Fruit fly (Drosophila melanogaster) whole organism, embryonic: ENCODE results near the gene cindr.

Experiments
- Asciz ChIP-seq: fragments of 200-800 bp; sonication (Bioruptor generic); optimal IDR thresholded peaks from 2 replicates; lab custom pipeline; 2017; ENCODE audit warnings: missing biosample characterization, mild to moderate bottlenecking, missing genetic modification characterization, missing genetic modification reagents
- Atf6 ChIP-seq: fragments of 200-800 bp; sonication (Bioruptor generic); IDR thresholded peaks from 2 replicates; pipeline ENCODE4 v1.3.6; 2022; ENCODE audit warnings: missing biosample characterization, missing genetic modification characterization
- Bdp1 ChIP-seq: fragments of 200-800 bp; sonication (Bioruptor generic); optimal IDR thresholded peaks from 3 replicates; lab custom pipeline; 2016; ENCODE audit warnings: missing biosample characterization, missing genetic modification characterization
- CG1024 ChIP-seq: fragments of 200-800 bp; sonication (Bioruptor generic); IDR thresholded peaks from 2 replicates; pipeline ENCODE4 v1.3.6; 2022; ENCODE audit warnings: missing biosample characterization, missing genetic modification characterization
- CG10462 ChIP-seq: fragments of 200-800 bp; sonication (Bioruptor generic); optimal IDR thresholded peaks from 2 replicates; lab custom pipeline; 2016; ENCODE audit warnings: missing biosample characterization, missing genetic modification characterization
- CG11695 ChIP-seq: fragments of 200-800 bp; sonication (Bioruptor generic); IDR thresholded peaks from 3 replicates; pipeline ENCODE4 v1.3.6; 2022; ENCODE audit warnings: missing biosample characterization, missing genetic modification characterization
- CG11723 ChIP-seq: fragments of 200-800 bp; sonication (Bioruptor generic); optimal IDR thresholded peaks from 2 replicates; lab custom pipeline; 2017; ENCODE audit warnings: missing biosample characterization, mild to moderate bottlenecking, missing genetic modification characterization
- CG14014 ChIP-seq: fragments of 200-800 bp; sonication (Bioruptor generic); IDR thresholded peaks from 2 replicates; pipeline ENCODE4 v1.3.6; 2022; ENCODE audit warnings: missing biosample characterization, missing genetic modification characterization
- CG15479 ChIP-seq: fragments of 200-800 bp; sonication (Bioruptor generic); optimal IDR thresholded peaks from 3 replicates; lab custom pipeline; 2019; ENCODE audit warnings: missing biosample characterization, mild to moderate bottlenecking, missing genetic modification characterization, moderate library complexity
- CG1603 ChIP-seq: fragments of 200-800 bp; sonication (Bioruptor generic); optimal IDR thresholded peaks from 2 replicates; lab custom pipeline; 2019; ENCODE audit warnings: missing biosample characterization, mild to moderate bottlenecking, missing genetic modification characterization, moderate library complexity
- CG16813 ChIP-seq: fragments of 200-800 bp; sonication (Bioruptor generic); IDR thresholded peaks from 3 replicates; pipeline ENCODE4 v1.3.6; 2022; ENCODE audit warnings: missing biosample characterization, missing genetic modification characterization; ENCODE audit not compliant: partially characterized antibody
- CG17328 ChIP-seq: fragments of 200-800 bp; sonication (Bioruptor generic); IDR thresholded peaks from 2 replicates; pipeline ENCODE4 v1.3.6; 2022; ENCODE audit warnings: missing biosample characterization, missing genetic modification characterization
- CG17385 ChIP-seq: fragments of 200-800 bp; sonication (Bioruptor generic); optimal IDR thresholded peaks from 3 replicates; lab custom pipeline; 2018; ENCODE audit warnings: missing biosample characterization, mild to moderate bottlenecking, missing genetic modification characterization
- CG1792 ChIP-seq: fragments of 200-800 bp; sonication (Bioruptor generic); optimal IDR thresholded peaks from 2 replicates; lab custom pipeline; 2016; ENCODE audit warnings: missing biosample characterization, missing genetic modification characterization
- CG18011 ChIP-seq: fragments of 200-800 bp; sonication (Bioruptor generic); optimal IDR thresholded peaks from 2 replicates; lab custom pipeline; 2017; ENCODE audit warnings: missing biosample characterization, missing genetic modification characterization, mild to moderate bottlenecking, moderate library complexity, missing genotype
- CG18262 ChIP-seq: fragments of 200-800 bp; optimal IDR thresholded peaks from 3 replicates; lab custom pipeline; 2019; ENCODE audit warnings: missing biosample characterization, mild to moderate bottlenecking, missing genetic modification characterization, moderate library complexity
- CG2678 ChIP-seq: fragments of 200-800 bp; sonication (Bioruptor generic); optimal IDR thresholded peaks from 3 replicates; lab custom pipeline; 2019; ENCODE audit warnings: missing biosample characterization, mild to moderate bottlenecking, missing genetic modification characterization, moderate library complexity
- CG2875 ChIP-seq: fragments of 200-800 bp; sonication (Bioruptor generic); optimal IDR thresholded peaks from 2 replicates; lab custom pipeline; 2017; ENCODE audit warnings: missing biosample characterization, mild to moderate bottlenecking, missing genetic modification characterization, missing genetic modification reagents
- CG30431 ChIP-seq: fragments of 200-800 bp; sonication (Bioruptor generic); optimal IDR thresholded peaks from 2 replicates; lab custom pipeline; 2017; ENCODE audit warnings: missing biosample characterization, missing genetic modification characterization
- CG33213 ChIP-seq: fragments of 200-800 bp; sonication (Bioruptor generic); optimal IDR thresholded peaks from 3 replicates; lab custom pipeline; 2016; ENCODE audit warnings: missing biosample characterization, missing genetic modification characterization
- CG6765 ChIP-seq: fragments of 200-800 bp; sonication (Bioruptor generic); optimal IDR thresholded peaks from 3 replicates; lab custom pipeline; 2017; ENCODE audit warnings: missing biosample characterization, mild to moderate bottlenecking, missing genetic modification characterization
- CG6854 ChIP-seq: fragments of 200-800 bp; sonication (Bioruptor generic); optimal IDR thresholded peaks from 3 replicates; lab custom pipeline; 2017; ENCODE audit warnings: missing biosample characterization, mild to moderate bottlenecking, missing genetic modification characterization
- CG9727 ChIP-seq: fragments of 200-800 bp; sonication (Bioruptor generic); optimal IDR thresholded peaks from 3 replicates; lab custom pipeline; 2017; ENCODE audit warnings: missing biosample characterization, mild to moderate bottlenecking, missing genetic modification characterization
- Dll ChIP-seq: fragments of 200-800 bp; sonication (Bioruptor generic); IDR thresholded peaks from 4 replicates; pipeline ENCODE4 v1.3.6; 2022; ENCODE audit warnings: missing biosample characterization, missing genetic modification characterization; ENCODE audit not compliant: partially characterized antibody
- Doc2 ChIP-seq: fragments of 200-800 bp; sonication (Bioruptor generic); IDR thresholded peaks from 2 replicates; pipeline ENCODE4 v1.3.6; 2022; ENCODE audit warnings: missing biosample characterization, missing genetic modification characterization
- Ets97D ChIP-seq: fragments of 200-800 bp; sonication (Bioruptor generic); optimal IDR thresholded peaks from 3 replicates; lab custom pipeline; 2016; ENCODE audit warnings: missing biosample characterization, missing genetic modification characterization
- Hand ChIP-seq: fragments of 200-800 bp; sonication (Bioruptor generic); optimal IDR thresholded peaks from 2 replicates; lab custom pipeline; 2017; ENCODE audit warnings: mild to moderate bottlenecking, missing biosample characterization, missing genetic modification reagents, missing genetic modification characterization
- Hey ChIP-seq: fragments of 200-800 bp; sonication (Bioruptor generic); optimal IDR thresholded peaks from 3 replicates; lab custom pipeline; 2018; ENCODE audit warnings: missing biosample characterization, mild to moderate bottlenecking, missing genetic modification characterization
- MESR4 ChIP-seq: fragments of 200-800 bp; sonication (Bioruptor generic); optimal IDR thresholded peaks from 2 replicates; lab custom pipeline; 2018; ENCODE audit warnings: missing biosample characterization, mild to moderate bottlenecking, missing genetic modification characterization, moderate library complexity
- Sox100B ChIP-seq: fragments of 200-800 bp; sonication (Bioruptor generic); optimal IDR thresholded peaks from 3 replicates; lab custom pipeline; 2018; ENCODE audit warnings: missing biosample characterization, mild to moderate bottlenecking, missing genetic modification characterization
- TFAM ChIP-seq: fragments of 200-800 bp; sonication (Bioruptor generic); optimal IDR thresholded peaks from 2 replicates; lab custom pipeline; 2017; ENCODE audit warnings: missing biosample characterization, missing genetic modification characterization, inconsistent platforms
- Taf1 ChIP-seq: fragments of 200-800 bp; sonication (Bioruptor generic); IDR thresholded peaks from 2 replicates; pipeline ENCODE4 v1.3.6; 2022; ENCODE audit warnings: missing biosample characterization, missing genetic modification characterization
- YL-1 ChIP-seq: fragments of 200-800 bp; sonication (Bioruptor generic); optimal IDR thresholded peaks from 3 replicates; lab custom pipeline; 2017; ENCODE audit warnings: missing biosample characterization, mild to moderate bottlenecking, missing genetic modification characterization
- ac ChIP-seq: fragments of 200-800 bp; sonication (Bioruptor generic); optimal IDR thresholded peaks from 3 replicates; lab custom pipeline; 2017; ENCODE audit warnings: missing biosample characterization, mild to moderate bottlenecking, missing genetic modification characterization
- ash1 ChIP-seq: fragments of 200-800 bp; sonication (Bioruptor generic); optimal IDR thresholded peaks from 2 replicates; lab custom pipeline; 2018; ENCODE audit warnings: missing biosample characterization, mild to moderate bottlenecking, missing genetic modification characterization
- br ChIP-seq: fragments of >200 bp; optimal IDR thresholded peaks from 2 replicates; lab custom pipeline; 2017
- emc ChIP-seq: fragments of 200-800 bp; sonication (Bioruptor generic); optimal IDR thresholded peaks from 2 replicates; lab custom pipeline; 2016; ENCODE audit warnings: missing biosample characterization, missing genetic modification characterization
- exex ChIP-seq: fragments of 200-800 bp; sonication (Bioruptor generic); optimal IDR thresholded peaks from 4 replicates; lab custom pipeline; 2018; ENCODE audit warnings: missing biosample characterization, mild to moderate bottlenecking, missing genetic modification characterization, moderate library complexity
- gro ChIP-seq: fragments of 200-800 bp; sonication (Bioruptor generic); optimal IDR thresholded peaks from 2 replicates; lab custom pipeline; 2016; ENCODE audit warnings: missing biosample characterization, missing genetic modification characterization
- h ChIP-seq: fragments of >200 bp; optimal IDR thresholded peaks from 2 replicates; lab custom pipeline; 2017
- ken ChIP-seq: fragments of 200-800 bp; sonication (Bioruptor generic); IDR thresholded peaks from 3 replicates; pipeline ENCODE4 v1.3.6; 2022; ENCODE audit warnings: missing biosample characterization, missing genetic modification characterization
- lmd ChIP-seq: fragments of 200-800 bp; sonication (Bioruptor generic); IDR thresholded peaks from 2 replicates; pipeline ENCODE4 v1.3.6; 2022; ENCODE audit warnings: missing biosample characterization, missing genetic modification characterization
- luna ChIP-seq: fragments of 200-800 bp; sonication (Bioruptor generic); optimal IDR thresholded peaks from 2 replicates; lab custom pipeline; 2016; ENCODE audit warnings: missing biosample characterization, missing genetic modification characterization
- otp ChIP-seq: fragments of 200-800 bp; sonication (Bioruptor generic); IDR thresholded peaks from 3 replicates; pipeline ENCODE4, ENCODE4 v1.3.6; 2022; ENCODE audit warnings: missing biosample characterization, missing genetic modification characterization
- pnt ChIP-seq: fragments of 200-800 bp; sonication (Bioruptor generic); optimal IDR thresholded peaks from 3 replicates; lab custom pipeline; 2016; ENCODE audit warnings: missing biosample characterization, missing genetic modification characterization
- pros ChIP-seq: fragments of 200-800 bp; sonication (Bioruptor generic); optimal IDR thresholded peaks from 3 replicates; lab custom pipeline; 2019; ENCODE audit warnings: missing biosample characterization, mild to moderate bottlenecking, missing genetic modification characterization, moderate library complexity
- pzg ChIP-seq: fragments of 200-800 bp; sonication (Bioruptor generic); optimal IDR thresholded peaks from 3 replicates; lab custom pipeline; 2018; ENCODE audit warnings: missing biosample characterization, mild to moderate bottlenecking, missing genetic modification characterization, moderate library complexity
- ro ChIP-seq: fragments of 200-800 bp; sonication (Bioruptor generic); IDR thresholded peaks from 2 replicates; pipeline ENCODE4 v1.3.6; 2022; ENCODE audit warnings: missing biosample characterization, missing genetic modification characterization
- slou ChIP-seq: fragments of 200-800 bp; sonication (Bioruptor generic); optimal IDR thresholded peaks from 3 replicates; lab custom pipeline; 2016; ENCODE audit warnings: missing biosample characterization, missing genetic modification characterization
- so ChIP-seq: fragments of 200-800 bp; sonication (Bioruptor generic); IDR thresholded peaks from 3 replicates; pipeline ENCODE4 v1.3.6; 2022; ENCODE audit warnings: missing biosample characterization, missing genetic modification characterization
- tgo ChIP-seq: fragments of 200-800 bp; sonication (Bioruptor generic); IDR thresholded peaks from 3 replicates; pipeline ENCODE4 v1.3.6; 2022; ENCODE audit warnings: missing biosample characterization, missing genetic modification characterization
- zfh1 ChIP-seq: fragments of 200-800 bp; sonication (Bioruptor generic); IDR thresholded peaks from 3 replicates; pipeline ENCODE4 v1.3.6; 2022; ENCODE audit warnings: missing biosample characterization, missing genetic modification characterization

The cindr gene

DNA sequence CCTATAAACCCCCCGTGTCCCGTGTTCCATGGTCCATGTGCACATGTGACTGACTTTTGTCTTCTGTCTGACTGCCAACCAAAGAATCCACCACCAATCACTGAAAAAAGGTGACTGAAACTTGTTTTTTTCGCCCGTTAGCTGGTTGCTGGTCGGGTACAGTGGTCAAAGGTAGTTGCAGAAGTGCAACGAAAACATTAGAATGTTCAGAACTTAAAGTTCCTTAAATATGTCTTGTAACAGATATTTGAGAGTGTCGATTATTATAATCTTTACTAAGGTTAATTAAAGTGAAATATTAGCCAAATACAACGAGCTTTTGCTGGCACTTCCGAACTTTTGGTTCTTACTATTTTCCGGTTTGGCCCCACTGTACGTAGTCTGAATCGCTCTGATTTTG is 47.3 kb upstream of the cindr start (continued):
- TF ChIP-seq Taf1 (GFP tag; lab: Robert Waterston, UW): no peak
- TF ChIP-seq so: peak; percentile 49; the same call in 1 of the 3 replicates
- no peak for TF ChIP-seq emc (GFP tag; lab: Kevin White, UChicago)
- no peak for TF ChIP-seq MESR4 (GFP tag; lab: Kevin White, UChicago)
- TF ChIP-seq CG11695: 0 out of 3 replicates have a peak, but pooled peaks have one; percentile 47
- TF ChIP-seq CG17328 (GFP tag; lab: Robert Waterston, UW): peak; percentile 67
- no peak for TF ChIP-seq luna (GFP tag; lab: Kevin White, UChicago)
- TF ChIP-seq pnt (GFP tag; lab: Kevin White, UChicago): peak; percentile 43
- TF ChIP-seq slou (GFP tag; lab: Kevin White, UChicago): no peak
- TF ChIP-seq ro (GFP tag; lab: Robert Waterston, UW): no peak
- peak; percentile 63 for TF ChIP-seq ken (GFP tag; lab: Robert Waterston, UW)
- peak; percentile 37; the same call in 1 of the 2 replicates for TF ChIP-seq lmd (GFP tag; lab: Robert Waterston, UW)
- TF ChIP-seq CG6854 (GFP tag; lab: Kevin White, UChicago): no peak
- TF ChIP-seq Dll: no peak
- no peak for TF ChIP-seq Hand
- TF ChIP-seq exex (tag; lab: Kevin White, UChicago): no peak
- peak; percentile 47 for TF ChIP-seq CG17385 (GFP tag; lab: Kevin White, UChicago)
- peak; percentile 51; the same call in 1 of the 3 replicates for TF ChIP-seq otp
- no peak for TF ChIP-seq Atf6 (GFP tag; lab: Robert Waterston, UW)
- TF ChIP-seq ash1: no peak
- no peak for TF ChIP-seq h (lab: Kevin White, UChicago)
- no peak for TF ChIP-seq CG1792 (GFP tag; lab: Kevin White, UChicago)
- TF ChIP-seq br (lab: Kevin White, UChicago): no peak
- TF ChIP-seq CG30431 (GFP tag; lab: Kevin White, UChicago): peak; percentile 32
- TF ChIP-seq tgo (GFP tag; lab: Robert Waterston, UW): no peak; the same call in 2 of the 3 replicates
- peak; percentile 35 for TF ChIP-seq CG10462
- peak; percentile 65 for TF ChIP-seq CG2678 (tag; lab: Kevin White, UChicago)
- TF ChIP-seq CG14014 (GFP tag; lab: Robert Waterston, UW): no peak
- no peak for TF ChIP-seq CG6765 (GFP tag; lab: Kevin White, UChicago)
- TF ChIP-seq TFAM (GFP tag; lab: Kevin White, UChicago): no peak
- peak; percentile 21 for TF ChIP-seq ac (GFP tag; lab: Kevin White, UChicago)
- TF ChIP-seq CG11723 (GFP tag; lab: Kevin White, UChicago): peak; percentile 13
- TF ChIP-seq zfh1 (GFP tag; lab: Robert Waterston, UW): peak; percentile 62; the same call in 2 of the 3 replicates
- TF ChIP-seq CG33213 (GFP tag; lab: Kevin White, UChicago): no peak
- no peak for TF ChIP-seq Doc2
- TF ChIP-seq CG1603: peak; percentile 74
- TF ChIP-seq pzg (GFP tag; lab: Kevin White, UChicago): no peak
- TF ChIP-seq Ets97D (GFP tag; lab: Kevin White, UChicago): no peak
- no peak for TF ChIP-seq gro (GFP tag; lab: Kevin White, UChicago)
- TF ChIP-seq CG18011 (GFP tag; lab: Kevin White, UChicago): no peak
- no peak for TF ChIP-seq Bdp1 (GFP tag; lab: Kevin White, UChicago)
- TF ChIP-seq CG1024 (GFP tag; lab: Robert Waterston, UW): no peak
- peak; percentile 90 for TF ChIP-seq pros (GFP tag; lab: Kevin White, UChicago)
- peak; percentile 63 for TF ChIP-seq CG9727 (GFP tag; lab: Kevin White, UChicago)
- TF ChIP-seq CG18262 (tag; lab: Kevin White, UChicago): peak; percentile 79
- TF ChIP-seq YL-1 (GFP tag; lab: Kevin White, UChicago): no peak
- TF ChIP-seq Hey (tag; lab: Kevin White, UChicago): no peak
- no peak for TF ChIP-seq CG2875 (GFP tag; lab: Kevin White, UChicago)
- peak; percentile 51 for TF ChIP-seq Sox100B (GFP tag; lab: Kevin White, UChicago)
- TF ChIP-seq CG16813 (GFP tag; lab: Robert Waterston, UW): no peak
- TF ChIP-seq CG15479: no peak
- TF ChIP-seq Asciz (GFP tag; lab: Kevin White, UChicago): peak; percentile 38
